Fruit fly (Drosophila melanogaster) whole organism, wandering third instar larva: ENCODE measurements around the gene CG13931.

Experiments used
- Abd-B ChIP-seq: fragments of >200 bp; optimal IDR thresholded peaks from 2 replicates; lab custom pipeline; 2017; ENCODE audit warnings: missing biosample characterization, missing genetic modification characterization
- CG32264 ChIP-seq: fragments of 200-800 bp; sonication (Bioruptor generic); optimal IDR thresholded peaks from 2 replicates; lab custom pipeline; 2016; ENCODE audit warnings: missing biosample characterization, missing genetic modification characterization
- CG9705 ChIP-seq: fragments of 200-800 bp; sonication (Bioruptor generic); optimal IDR thresholded peaks from 2 replicates; lab custom pipeline; 2018; ENCODE audit warnings: missing biosample characterization, mild to moderate bottlenecking, missing genetic modification characterization
- CrebA ChIP-seq: fragments of 200-800 bp; sonication (Bioruptor generic); optimal IDR thresholded peaks from 2 replicates; lab custom pipeline; 2016; ENCODE audit warnings: missing biosample characterization, mild to moderate bottlenecking, missing genetic modification characterization, borderline replicate concordance
- Dfd ChIP-seq: fragments of >200 bp; optimal IDR thresholded peaks from 2 replicates; lab custom pipeline; 2017; ENCODE audit warnings: missing biosample characterization, missing genetic modification characterization
- Dif ChIP-seq: fragments of 200-275, 200-300 bp; sonication (Bioruptor generic); optimal IDR thresholded peaks from 2 replicates; lab custom pipeline; 2018; ENCODE audit warnings: missing biosample characterization, missing genetic modification characterization; ENCODE audit not compliant: partially characterized antibody
- GATAd ChIP-seq: sonication (Bioruptor generic); optimal IDR thresholded peaks from 2 replicates; lab custom pipeline; 2016; ENCODE audit warnings: missing biosample characterization, missing genetic modification characterization
- HLH106 ChIP-seq: fragments of 200-800 bp; optimal IDR thresholded peaks from 3 replicates; lab custom pipeline; 2019; ENCODE audit warnings: missing biosample characterization, mild to moderate bottlenecking, missing genetic modification characterization, moderate library complexity
- Hnf4 ChIP-seq: fragments of 200-800 bp; sonication (Bioruptor generic); optimal IDR thresholded peaks from 2 replicates; lab custom pipeline; 2016; ENCODE audit warnings: missing biosample characterization, mild to moderate bottlenecking, missing genetic modification characterization
- Hr78 ChIP-seq: fragments of >200 bp; optimal IDR thresholded peaks from 2 replicates; lab custom pipeline; 2017; ENCODE audit warnings: missing biosample characterization, missing genetic modification characterization
- Hr83 ChIP-seq: fragments of 200-300 bp; sonication (Bioruptor generic); optimal IDR thresholded peaks from 2 replicates; lab custom pipeline; 2016; ENCODE audit warnings: missing biosample characterization, mild to moderate bottlenecking, missing genetic modification characterization, moderate library complexity; ENCODE audit not compliant: poor library complexity, severe bottlenecking
- Jra ChIP-seq: sonication (Bioruptor generic); optimal IDR thresholded peaks from 2 replicates; lab custom pipeline; 2016; ENCODE audit warnings: missing biosample characterization, missing genetic modification characterization
- Mio ChIP-seq: sonication (Bioruptor generic); optimal IDR thresholded peaks from 2 replicates; lab custom pipeline; 2016; ENCODE audit warnings: missing biosample characterization, missing genetic modification characterization
- Myc ChIP-seq: fragments of >200 bp; optimal IDR thresholded peaks from 2 replicates; lab custom pipeline; 2017
- N ChIP-seq: fragments of >200 bp; optimal IDR thresholded peaks from 2 replicates; lab custom pipeline; 2018; ENCODE audit warnings: missing biosample characterization, missing external identifiers, missing genetic modification characterization
- OdsH ChIP-seq: fragments of 200-800 bp; sonication (Bioruptor generic); optimal IDR thresholded peaks from 2 replicates; lab custom pipeline; 2016; ENCODE audit warnings: missing biosample characterization, mild to moderate bottlenecking, missing genetic modification characterization
- Rel ChIP-seq, 2 experiments: fragments of 200-800 bp; sonication (Bioruptor generic) in 1 of 2; optimal IDR thresholded peaks; 2 replicates in 1 of 2; 3 replicates in 1 of 2; lab custom pipeline; 2016 to 2019; ENCODE audit warnings: mild to moderate bottlenecking in 2 of 2, missing biosample characterization in 2 of 2, missing genetic modification characterization in 2 of 2, moderate library complexity in 1 of 2
- Sp1 ChIP-seq: fragments of 200-800 bp; sonication (Bioruptor generic); optimal IDR thresholded peaks from 3 replicates; lab custom pipeline; 2019; ENCODE audit warnings: missing biosample characterization, mild to moderate bottlenecking, missing genetic modification characterization, moderate library complexity
- Vsx2 ChIP-seq: fragments of 200-300, 225-300 bp; sonication (Bioruptor generic); optimal IDR thresholded peaks from 2 replicates; lab custom pipeline; 2018; ENCODE audit warnings: missing biosample characterization, missing genetic modification characterization; ENCODE audit not compliant: partially characterized antibody
- br ChIP-seq: fragments of 200-800 bp; sonication (Bioruptor generic); optimal IDR thresholded peaks from 2 replicates; lab custom pipeline; 2016; ENCODE audit warnings: missing biosample characterization, missing genetic modification characterization
- brk ChIP-seq: fragments of 200-800 bp; sonication (Bioruptor generic); optimal IDR thresholded peaks from 2 replicates; lab custom pipeline; 2016; ENCODE audit warnings: missing biosample characterization, mild to moderate bottlenecking, missing genetic modification characterization
- dl ChIP-seq, 2 experiments: fragments of 175-275, 200-275 bp in 1 of 2; fragments of 200-275 bp in 1 of 2; sonication (Bioruptor generic); optimal IDR thresholded peaks; lab custom pipeline; 2018; ENCODE audit warnings: mild to moderate bottlenecking in 2 of 2, missing biosample characterization in 2 of 2, missing genetic modification characterization in 2 of 2, moderate library complexity in 2 of 2; ENCODE audit not compliant: partially characterized antibody in 2 of 2, insufficient read depth in 1 of 2
- dmrt93B ChIP-seq: fragments of 200-800 bp; sonication (Bioruptor generic); optimal IDR thresholded peaks from 2 replicates; lab custom pipeline; 2018; ENCODE audit warnings: missing biosample characterization, mild to moderate bottlenecking, missing genetic modification characterization
- dsf ChIP-seq: sonication (Bioruptor generic); optimal IDR thresholded peaks from 2 replicates; lab custom pipeline; 2016; ENCODE audit warnings: missing biosample characterization, missing genetic modification characterization, borderline replicate concordance
- ey ChIP-seq: fragments of 200-800 bp; sonication (Bioruptor generic); optimal IDR thresholded peaks from 2 replicates; lab custom pipeline; 2016; ENCODE audit warnings: missing biosample characterization, missing genetic modification characterization
- foxo ChIP-seq, 2 experiments: fragments of 200-800 bp; sonication (Bioruptor generic); optimal IDR thresholded peaks; 2 replicates in 1 of 2; 3 replicates in 1 of 2; lab custom pipeline; 2016 to 2017; ENCODE audit warnings: missing biosample characterization in 2 of 2, missing genetic modification characterization in 2 of 2
- fru ChIP-seq: fragments of 200-800 bp; sonication (Bioruptor generic); optimal IDR thresholded peaks from 3 replicates; lab custom pipeline; 2016; ENCODE audit warnings: missing biosample characterization, mild to moderate bottlenecking, missing genetic modification characterization
- h ChIP-seq: fragments of 200-800 bp; sonication (Bioruptor generic); optimal IDR thresholded peaks from 3 replicates; lab custom pipeline; 2016; ENCODE audit warnings: missing biosample characterization, mild to moderate bottlenecking, missing genetic modification characterization
- jim ChIP-seq: fragments of 175-275, 200-325 bp; sonication (Bioruptor generic); optimal IDR thresholded peaks from 2 replicates; lab custom pipeline; 2016; ENCODE audit warnings: missing biosample characterization, mild to moderate bottlenecking, missing genetic modification characterization
- lola ChIP-seq: fragments of >200 bp; optimal IDR thresholded peaks from 2 replicates; lab custom pipeline; 2017; ENCODE audit warnings: missing biosample characterization, missing genetic modification characterization
- pan ChIP-seq: fragments of >200 bp; optimal IDR thresholded peaks from 2 replicates; lab custom pipeline; 2017
- psq ChIP-seq: fragments of 200-800 bp; sonication (Bioruptor generic); optimal IDR thresholded peaks from 3 replicates; lab custom pipeline; 2017; ENCODE audit warnings: missing biosample characterization, mild to moderate bottlenecking, missing genetic modification characterization, moderate library complexity
- rgr ChIP-seq: fragments of 200-800 bp; sonication (Bioruptor generic); optimal IDR thresholded peaks from 3 replicates; lab custom pipeline; 2016; ENCODE audit warnings: missing biosample characterization, mild to moderate bottlenecking, missing genetic modification characterization
- sage ChIP-seq: fragments of 200-800 bp; sonication (Bioruptor generic); optimal IDR thresholded peaks from 2 replicates; lab custom pipeline; 2016; ENCODE audit warnings: missing biosample characterization, mild to moderate bottlenecking, missing genetic modification characterization
- sv ChIP-seq: fragments of 200-800 bp; sonication (Bioruptor generic); optimal IDR thresholded peaks from 3 replicates; lab custom pipeline; 2016; ENCODE audit warnings: missing biosample characterization, missing genetic modification characterization
- usp ChIP-seq: fragments of >200 bp; optimal IDR thresholded peaks from 2 replicates; lab custom pipeline; 2017; ENCODE audit warnings: missing biosample characterization, missing genetic modification characterization
- woc ChIP-seq: sonication (Bioruptor generic); optimal IDR thresholded peaks from 2 replicates; lab custom pipeline; 2016; ENCODE audit warnings: missing biosample characterization, mild to moderate bottlenecking, missing genetic modification characterization

CG13931 gene

DNA sequence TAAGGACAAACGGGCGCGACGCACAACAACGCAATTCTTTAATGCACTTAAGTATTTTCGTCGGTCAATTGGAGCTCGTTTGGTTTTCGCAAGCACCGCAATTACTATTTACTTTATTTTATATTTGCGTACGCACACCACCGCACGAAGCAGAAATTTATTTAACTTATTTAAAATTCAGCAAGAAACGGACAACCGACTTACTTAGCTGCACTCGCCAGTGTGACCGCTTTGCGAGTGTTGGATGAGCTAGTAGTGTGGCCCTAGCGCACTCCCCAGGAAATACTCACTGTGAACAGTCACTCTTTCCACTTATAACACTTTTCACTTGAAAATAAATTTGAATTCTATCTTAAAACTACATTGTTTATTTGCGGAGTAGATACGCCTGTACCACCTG is 28.7 kb upstream of the CG13931 start, which contains the start of gene drpr:
Gene drpr (minus strand): TSS at position 235 of the 400 bp plus-strand sequence.
- TF ChIP-seq rgr (GFP tag; lab: Kevin White, UChicago) = peak; percentile 36
- TF ChIP-seq CG32264 = no peak
- TF ChIP-seq sv = no peak
- TF ChIP-seq br (GFP tag; lab: Kevin White, UChicago) = peak; percentile 43
- no peak for TF ChIP-seq jim (GFP tag; lab: Kevin White, UChicago)
- TF ChIP-seq lola (GFP tag; lab: Kevin White, UChicago) = no peak
- TF ChIP-seq brk (GFP tag; lab: Kevin White, UChicago) = no peak
- no peak for TF ChIP-seq CrebA (GFP tag; lab: Kevin White, UChicago)
- no peak for TF ChIP-seq pan
- TF ChIP-seq foxo (GFP tag; optimal IDR thresholded peaks at IDR 0.05; lab: Kevin White, UChicago) = no peak
- TF ChIP-seq HLH106 (tag; lab: Kevin White, UChicago) = peak; percentile 14
- TF ChIP-seq Hr83 (GFP tag; lab: Kevin White, UChicago) = peak; percentile 53
- no peak for TF ChIP-seq Myc (lab: Kevin White, UChicago)
- no peak for TF ChIP-seq dsf (GFP tag; lab: Kevin White, UChicago)
- TF ChIP-seq Rel (GFP tag; optimal IDR thresholded peaks at IDR 0.05; lab: Kevin White, UChicago) = no peak
- peak; percentile 57 for TF ChIP-seq Rel (tag; optimal IDR thresholded peaks at IDR 0.05; lab: Kevin White, UChicago)
- no peak for TF ChIP-seq psq (GFP tag; lab: Kevin White, UChicago)
- no peak for TF ChIP-seq Hnf4 (GFP tag; lab: Kevin White, UChicago)
- peak; percentile 43 for TF ChIP-seq Sp1 (GFP tag; lab: Kevin White, UChicago)
- peak; percentile 66 for TF ChIP-seq woc (GFP tag; lab: Kevin White, UChicago)
- TF ChIP-seq Dfd (GFP tag; lab: Kevin White, UChicago) = no peak
- no peak for TF ChIP-seq N
- peak; percentile 17 for TF ChIP-seq Jra (GFP tag; lab: Kevin White, UChicago)
- no peak for TF ChIP-seq Abd-B (GFP tag; lab: Kevin White, UChicago)
- TF ChIP-seq h = peak; percentile 23
- TF ChIP-seq OdsH (GFP tag; lab: Kevin White, UChicago) = no peak
- TF ChIP-seq usp (GFP tag; lab: Kevin White, UChicago) = no peak
- no peak for TF ChIP-seq Mio
- TF ChIP-seq Hr78 (GFP tag; lab: Kevin White, UChicago) = no peak
- no peak for TF ChIP-seq ey (GFP tag; lab: Kevin White, UChicago)
- TF ChIP-seq dl (GFP tag; optimal IDR thresholded peaks at IDR 0.05; lab: Kevin White, UChicago; ENCODE audit: insufficient read depth in 1 of 2, partially characterized antibody in 2 of 2) = no peak
- TF ChIP-seq Dif (GFP tag; lab: Kevin White, UChicago) = peak; percentile 45
- TF ChIP-seq fru (GFP tag; lab: Kevin White, UChicago) = peak; percentile 62
- TF ChIP-seq CG9705 (GFP tag; lab: Kevin White, UChicago) = peak; percentile 18
- no peak for TF ChIP-seq dmrt93B
- TF ChIP-seq sage (GFP tag; lab: Kevin White, UChicago) = no peak
- TF ChIP-seq Vsx2 (GFP tag; lab: Kevin White, UChicago) = no peak
- no peak for TF ChIP-seq GATAd (GFP tag; lab: Kevin White, UChicago)

DNA sequence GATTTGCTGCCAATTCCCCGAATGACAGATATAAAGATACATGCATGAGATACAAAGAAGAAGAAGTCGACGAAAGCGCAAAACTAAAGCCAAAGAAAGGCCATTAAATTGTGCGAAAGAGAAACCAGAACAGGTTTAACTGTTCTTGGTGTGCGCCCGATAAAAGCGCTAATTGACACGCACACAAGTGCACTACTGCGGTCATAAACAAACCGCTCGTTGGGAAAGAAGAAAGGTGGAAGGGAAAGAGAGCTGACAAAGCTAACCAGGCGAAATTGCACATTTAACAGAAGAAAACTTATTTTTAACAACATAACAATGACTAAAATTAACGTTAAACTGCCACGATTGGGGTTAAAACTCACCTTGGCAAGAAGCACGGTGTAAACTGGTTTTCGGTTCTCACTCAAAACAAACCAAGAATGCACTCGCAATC is 28.0 kb upstream of the CG13931 start:
- TF ChIP-seq psq (GFP tag; lab: Kevin White, UChicago) (peak; percentile 85), Mio (no peak), h (no peak), Vsx2 (GFP tag; lab: Kevin White, UChicago) (peak; percentile 24), Abd-B (GFP tag; lab: Kevin White, UChicago) (no peak), dmrt93B (no peak)
- TF ChIP-seq, all 38 proteins: peak for 2
